Worm (Caenorhabditis elegans) whole organism, L4/young adult: ENCODE measurements around the gene ads-1.

ENCODE experiments used
- W03F9.2 ChIP-seq: fragments of 150-350 bp; optimal IDR thresholded peaks from 2 replicates; lab custom pipeline; 2014; ENCODE audit warnings: missing biosample characterization, missing genetic modification characterization
- him-1 ChIP-seq: sonication (generic microtip); optimal IDR thresholded peaks from 2 replicates; lab custom pipeline; 2016; ENCODE audit warnings: missing genotype, missing genetic modification reagents, missing genetic modification characterization, missing compliant biosample characterization

- no peak for TF ChIP-seq him-1 (tag; lab: Kevin White, UChicago)
- no peak for TF ChIP-seq W03F9.2 (tag; lab: Kevin White, UChicago)
Measured at ce11 chrIII:299220-299619, 864 bp upstream of the ads-1 start.
